Worm (Caenorhabditis elegans): ENCODE data around the gene fipr-25.

DNA sequence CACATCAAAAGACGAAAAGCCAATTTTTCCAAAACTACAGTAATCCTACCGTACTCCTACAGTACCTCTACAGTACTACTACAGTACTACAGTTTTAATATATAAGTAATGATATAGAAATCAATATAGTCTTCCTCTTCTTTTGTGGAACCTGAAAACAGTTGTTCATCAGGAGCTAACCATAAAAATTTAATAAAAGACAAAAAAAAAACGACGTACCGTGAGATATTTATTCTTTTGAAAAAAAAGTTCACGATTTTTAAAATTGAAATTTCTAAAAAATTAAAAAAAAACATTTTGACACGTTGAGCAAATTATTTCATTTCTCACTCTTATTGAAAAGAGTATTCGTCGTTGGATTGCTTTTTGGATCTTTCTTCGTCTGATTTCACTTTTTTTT lies 46.1 kb upstream of the fipr-25 start, which contains the start of gene Y32G9A.3:
- TF ChIP-seq ama-1 (optimal IDR thresholded peaks at IDR 0.05) (no peak), B0310.2 (tag; optimal IDR thresholded peaks at IDR 0.05) (no peak), flt-1 (GFP tag; IDR thresholded peaks at IDR 0.05) (no peak), tra-4 (tag; optimal IDR thresholded peaks at IDR 0.05) (no peak), hmg-4 (GFP tag; optimal IDR thresholded peaks at IDR 0.05) (no peak), sea-1 (GFP tag; conservative IDR thresholded peaks at IDR 0.05) (no peak)

Measured in whole organism, early embryonic.